Fruit fly (Drosophila melanogaster): ENCODE data around the gene CG43057.

The CG43057 gene

dm6 chr2L:8277561-8278201 is 33.9 kb upstream of the CG43057 start (continued):
- peak; percentile 99 for TF ChIP-seq gcm (GFP tag; optimal IDR thresholded peaks at IDR 0.05)
- no peak for TF ChIP-seq br (optimal IDR thresholded peaks at IDR 0.05)
- TF ChIP-seq Fer1 (GFP tag; optimal IDR thresholded peaks at IDR 0.05) = peak; percentile 98
- peak; percentile 95 for TF ChIP-seq CG10431 (GFP tag; optimal IDR thresholded peaks at IDR 0.05)
- peak; percentile 99 for TF ChIP-seq CG30403 (GFP tag; optimal IDR thresholded peaks at IDR 0.05)
- TF ChIP-seq CG2889 (GFP tag; IDR thresholded peaks at IDR 0.05) = peak; percentile 98
- peak; percentile 96 for TF ChIP-seq HHEX (GFP tag; optimal IDR thresholded peaks at IDR 0.05)
- peak; percentile 90 to 96 for TF ChIP-seq chif (GFP tag; optimal IDR thresholded peaks at IDR 0.05)
- peak; percentile 98; the same call in 1 of the 2 replicates for TF ChIP-seq CG14667 (GFP tag; IDR thresholded peaks at IDR 0.05)
- peak; percentile 96 for TF ChIP-seq CG11456 (GFP tag; IDR thresholded peaks at IDR 0.05)
- TF ChIP-seq NK7.1 (GFP tag; optimal IDR thresholded peaks at IDR 0.05) = peak; percentile 89
- no peak; the same call in 1 of the 2 replicates for TF ChIP-seq Dip2 (GFP tag; IDR thresholded peaks at IDR 0.05)
- no peak for TF ChIP-seq h (optimal IDR thresholded peaks at IDR 0.05)
- peak; percentile 95 for TF ChIP-seq ssp (GFP tag; IDR thresholded peaks at IDR 0.05)
- no peak for TF ChIP-seq Hr39 (optimal IDR thresholded peaks at IDR 0.05)
- peak; percentile 98 for TF ChIP-seq CG14014 (GFP tag; IDR thresholded peaks at IDR 0.05)
- peak; percentile 96 for TF ChIP-seq Mad (GFP tag; optimal IDR thresholded peaks at IDR 0.05)
- TF ChIP-seq Spps (tag; optimal IDR thresholded peaks at IDR 0.05) = peak; percentile 99
- TF ChIP-seq al (GFP tag; IDR thresholded peaks at IDR 0.05) = peak; percentile 94
- peak; percentile 99 for TF ChIP-seq dmrt11E (tag; optimal IDR thresholded peaks at IDR 0.05)
- TF ChIP-seq CG2678 (tag; optimal IDR thresholded peaks at IDR 0.05) = peak; percentile 98
- TF ChIP-seq sens-2 (GFP tag; IDR thresholded peaks at IDR 0.05) = peak; percentile 98
- peak; percentile 99 for TF ChIP-seq CG17361 (GFP tag; IDR thresholded peaks at IDR 0.05)
- peak; percentile 98 for TF ChIP-seq PHDP (tag; optimal IDR thresholded peaks at IDR 0.05)
- no peak for TF ChIP-seq D (optimal IDR thresholded peaks at IDR 0.05)
- TF ChIP-seq D (GFP tag; optimal IDR thresholded peaks at IDR 0.05) = peak; percentile 98
- TF ChIP-seq CG17829 (tag; optimal IDR thresholded peaks at IDR 0.05) = peak; percentile 97
- peak; percentile 0 for TF ChIP-seq pzg (GFP tag; optimal IDR thresholded peaks at IDR 0.05)
- TF ChIP-seq CG18619 (GFP tag; optimal IDR thresholded peaks at IDR 0.05) = peak; percentile 95
- peak; percentile 2 for TF ChIP-seq HmgD (GFP tag; optimal IDR thresholded peaks at IDR 0.05)
- peak; percentile 99 for TF ChIP-seq CG1602 (GFP tag; optimal IDR thresholded peaks at IDR 0.05)
- TF ChIP-seq vnd (GFP tag; IDR thresholded peaks at IDR 0.05; ENCODE audit: partially characterized antibody) = no peak
- TF ChIP-seq CG2129 (GFP tag; IDR thresholded peaks at IDR 0.05; ENCODE audit: partially characterized antibody) = no peak
- peak; percentile 98 for TF ChIP-seq Max (GFP tag; optimal IDR thresholded peaks at IDR 0.05)
- TF ChIP-seq pb (GFP tag; optimal IDR thresholded peaks at IDR 0.05) = peak; percentile 61
- TF ChIP-seq prd (optimal IDR thresholded peaks at IDR 0.05) = no peak
- peak; percentile 99 for TF ChIP-seq prd (GFP tag; IDR thresholded peaks at IDR 0.05)
- peak; percentile 99 for TF ChIP-seq lbe (GFP tag; optimal IDR thresholded peaks at IDR 0.05)
- TF ChIP-seq CG12219 (GFP tag; optimal IDR thresholded peaks at IDR 0.05) = peak; percentile 94
- TF ChIP-seq CG3163 (GFP tag; optimal IDR thresholded peaks at IDR 0.05) = peak; percentile 91
- TF ChIP-seq unpg (GFP tag; optimal IDR thresholded peaks at IDR 0.05) = peak; percentile 99
- TF ChIP-seq Nf-YB (GFP tag; optimal IDR thresholded peaks at IDR 0.05) = peak; percentile 89
- peak; percentile 73 for TF ChIP-seq Nf-YC (tag; optimal IDR thresholded peaks at IDR 0.05)
- TF ChIP-seq CG9876 (GFP tag; optimal IDR thresholded peaks at IDR 0.05) = peak; percentile 58
- TF ChIP-seq CG8478 (optimal IDR thresholded peaks at IDR 0.05) = no peak
- peak; percentile 87 for TF ChIP-seq sd (tag; optimal IDR thresholded peaks at IDR 0.05)
- TF ChIP-seq sc (optimal IDR thresholded peaks at IDR 0.05) = no peak
- peak; percentile 98 for TF ChIP-seq sc (GFP tag; optimal IDR thresholded peaks at IDR 0.05)
- peak; percentile 96 for TF ChIP-seq Hsf (GFP tag; optimal IDR thresholded peaks at IDR 0.05)
- peak; percentile 88 for TF ChIP-seq CG8281 (tag; optimal IDR thresholded peaks at IDR 0.05)
- peak; percentile 99 for TF ChIP-seq gem (tag; optimal IDR thresholded peaks at IDR 0.05)
- TF ChIP-seq Ada2b (GFP tag; IDR thresholded peaks at IDR 0.05) = peak; percentile 98

Measured in whole organism, embryonic.